Worm (Caenorhabditis elegans) whole organism, L3 larva: ENCODE results near the gene gtf-2A2.

ENCODE experiments used
- R02D3.7 ChIP-seq: fragments of 150-350 bp; optimal IDR thresholded peaks from 2 replicates; lab custom pipeline; 2014; ENCODE audit warnings: missing biosample characterization, missing genetic modification characterization
- ZK546.5 ChIP-seq: sonication (generic microtip); optimal IDR thresholded peaks from 2 replicates; lab custom pipeline; 2017; ENCODE audit warnings: missing biosample characterization, missing genetic modification characterization
- ama-1 ChIP-seq: fragments of 150-350 bp; optimal IDR thresholded peaks from 2 replicates; lab custom pipeline; 2018
- ceh-28 ChIP-seq: fragments of 150-350 bp; optimal IDR thresholded peaks from 2 replicates; lab custom pipeline; 2014; ENCODE audit warnings: missing biosample characterization, missing genetic modification reagents, missing genetic modification characterization
- ceh-9 ChIP-seq: sonication (generic microtip); optimal IDR thresholded peaks from 2 replicates; lab custom pipeline; 2018; ENCODE audit warnings: missing biosample characterization, missing genetic modification characterization
- daf-12 ChIP-seq: fragments of 150-350 bp; optimal IDR thresholded peaks from 2 replicates; lab custom pipeline; 2014; ENCODE audit warnings: missing biosample characterization, missing genetic modification reagents, missing genetic modification characterization
- egl-27 ChIP-seq: sonication (generic microtip); optimal IDR thresholded peaks from 4 replicates; lab custom pipeline; 2017; ENCODE audit warnings: missing biosample characterization, missing genetic modification reagents, missing genetic modification characterization
- elt-1 ChIP-seq: fragments of 150-350 bp; optimal IDR thresholded peaks from 2 replicates; lab custom pipeline; 2014; ENCODE audit warnings: missing biosample characterization, missing genetic modification characterization
- elt-2 ChIP-seq: sonication (generic microtip); optimal IDR thresholded peaks from 2 replicates; lab custom pipeline; 2016; ENCODE audit warnings: missing genetic modification reagents, mild to moderate bottlenecking, missing genetic modification characterization, missing compliant biosample characterization
- hmg-11 ChIP-seq: sonication (generic microtip); optimal IDR thresholded peaks from 2 replicates; lab custom pipeline; 2016; ENCODE audit warnings: missing genetic modification characterization, missing compliant biosample characterization
- lin-15B ChIP-seq: fragments of 150-350 bp; optimal IDR thresholded peaks from 2 replicates; lab custom pipeline; 2014; ENCODE audit warnings: missing biosample characterization, missing genetic modification characterization
- lin-39 ChIP-seq: fragments of 150-350 bp; optimal IDR thresholded peaks from 2 replicates; lab custom pipeline; 2018; ENCODE audit warnings: missing biosample characterization, missing genetic modification reagents, missing genetic modification characterization
- nfya-1 ChIP-seq: sonication (generic microtip); optimal IDR thresholded peaks from 2 replicates; lab custom pipeline; 2017; ENCODE audit warnings: missing genetic modification characterization, mild to moderate bottlenecking, missing compliant biosample characterization, antibody characterized with exemption, moderate library complexity; ENCODE audit not compliant: insufficient read depth
- nhr-23 ChIP-seq: fragments of 150-350 bp; optimal IDR thresholded peaks from 2 replicates; lab custom pipeline; 2014; ENCODE audit warnings: missing biosample characterization, missing genetic modification reagents, missing genetic modification characterization
- nhr-25 ChIP-seq: sonication (generic microtip); optimal IDR thresholded peaks from 2 replicates; lab custom pipeline; 2017; ENCODE audit warnings: missing biosample characterization, missing genetic modification characterization
- nhr-76 ChIP-seq: fragments of 150-350 bp; sonication (generic microtip); optimal IDR thresholded peaks from 5 replicates; lab custom pipeline; 2014; ENCODE audit warnings: missing biosample characterization, missing genetic modification characterization
- pha-4 ChIP-seq: fragments of 150-350 bp; optimal IDR thresholded peaks from 2 replicates; lab custom pipeline; 2014; ENCODE audit warnings: missing biosample characterization, missing genetic modification reagents, missing genetic modification characterization
- pqm-1 ChIP-seq: fragments of 150-350 bp; optimal IDR thresholded peaks from 2 replicates; lab custom pipeline; 2017; ENCODE audit warnings: missing biosample characterization, missing genetic modification characterization, inconsistent platforms
- skn-1 ChIP-seq: fragments of 150-350 bp; optimal IDR thresholded peaks from 2 replicates; lab custom pipeline; 2014; ENCODE audit warnings: missing biosample characterization, missing genetic modification characterization
- tbx-2 ChIP-seq: sonication (generic microtip); optimal IDR thresholded peaks from 2 replicates; lab custom pipeline; 2016; ENCODE audit warnings: mild to moderate bottlenecking, missing genetic modification characterization, missing compliant biosample characterization
- unc-39 ChIP-seq: sonication (generic microtip); optimal IDR thresholded peaks from 4 replicates; lab custom pipeline; 2017; ENCODE audit warnings: missing biosample characterization, missing genetic modification characterization
- unc-62 ChIP-seq: fragments of 150-350 bp; sonication (generic microtip); optimal IDR thresholded peaks from 4 replicates; lab custom pipeline; 2014; ENCODE audit warnings: missing biosample characterization, missing genetic modification reagents, missing genetic modification characterization

gtf-2A2 gene

DNA sequence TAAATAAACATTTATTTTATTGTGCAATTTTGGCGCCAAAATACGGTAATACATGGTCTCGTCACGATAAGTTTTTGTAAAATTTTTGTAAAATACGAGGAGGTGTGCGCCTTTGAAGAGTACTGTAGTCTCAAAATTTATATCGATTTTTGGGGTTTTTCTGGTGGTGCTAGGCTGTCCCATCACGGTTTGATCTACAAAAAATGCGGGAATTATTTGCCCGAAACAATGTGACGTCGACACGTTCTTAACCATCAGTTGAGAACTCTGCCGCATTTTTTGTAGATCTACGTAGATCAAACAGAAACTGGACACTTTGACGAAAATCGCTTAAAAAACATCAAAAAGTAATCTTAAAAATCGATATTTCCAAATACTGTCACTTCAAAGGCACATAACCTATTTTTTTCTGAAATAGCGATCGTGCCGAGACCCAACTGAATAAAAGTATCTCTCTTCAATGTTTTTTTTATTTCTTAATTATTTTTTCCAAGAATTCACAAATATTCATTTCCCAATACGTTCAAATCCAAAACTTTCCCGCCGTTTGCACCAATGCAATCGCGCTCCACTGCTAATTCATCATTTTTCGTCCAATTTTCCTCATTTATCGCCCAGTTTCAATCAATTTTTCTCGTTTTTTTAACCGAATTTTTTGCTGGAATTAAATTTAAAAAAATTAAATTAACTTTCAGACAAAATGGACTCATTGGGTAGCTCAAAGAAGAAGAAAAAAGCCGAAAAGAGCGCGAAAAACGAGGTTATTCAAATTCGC, 1.5 kb downstream of the gtf-2A2 start, which contains the start of gene pqn-80:
Gene pqn-80, plus strand, starts transcription at position 694 of the 775 bp plus-strand sequence.
- TF ChIP-seq ceh-28, result peak; percentile 11
- TF ChIP-seq nhr-23 (tag; lab: Kevin White, UChicago), result peak; percentile 54
- TF ChIP-seq egl-27 (tag; lab: Kevin White, UChicago), result no peak
- no peak for TF ChIP-seq daf-12 (tag; lab: Kevin White, UChicago)
- TF ChIP-seq pha-4 (tag; lab: Kevin White, UChicago), result peak; percentile 67
- TF ChIP-seq nfya-1 (tag; lab: Kevin White, UChicago), result peak; percentile 71
- TF ChIP-seq hmg-11 (tag; lab: Kevin White, UChicago), result peak; percentile 41
- TF ChIP-seq lin-15B (tag; lab: Kevin White, UChicago), result peak; percentile 68
- peak; percentile 28 for TF ChIP-seq nhr-25
- TF ChIP-seq elt-2 (tag; lab: Kevin White, UChicago), result no peak
- no peak for TF ChIP-seq tbx-2 (tag; lab: Kevin White, UChicago)
- TF ChIP-seq ZK546.5 (tag; lab: Kevin White, UChicago), result no peak

- peak; percentile 84 for TF ChIP-seq nfya-1 (tag; lab: Kevin White, UChicago)
- TF ChIP-seq lin-39 (tag; lab: Kevin White, UChicago), result no peak
Measured at ce11 chrIII:12638592-12638991, 14.0 kb downstream of the gtf-2A2 start.

- TF ChIP-seq unc-39 (tag; lab: Kevin White, UChicago) (no peak), lin-15B (tag; lab: Kevin White, UChicago) (no peak), tbx-2 (tag; lab: Kevin White, UChicago) (no peak), nfya-1 (tag; lab: Kevin White, UChicago) (peak; percentile 94), pqm-1 (no peak)
Measured at ce11 chrIII:12639214-12639613, 14.6 kb downstream of the gtf-2A2 start.

DNA sequence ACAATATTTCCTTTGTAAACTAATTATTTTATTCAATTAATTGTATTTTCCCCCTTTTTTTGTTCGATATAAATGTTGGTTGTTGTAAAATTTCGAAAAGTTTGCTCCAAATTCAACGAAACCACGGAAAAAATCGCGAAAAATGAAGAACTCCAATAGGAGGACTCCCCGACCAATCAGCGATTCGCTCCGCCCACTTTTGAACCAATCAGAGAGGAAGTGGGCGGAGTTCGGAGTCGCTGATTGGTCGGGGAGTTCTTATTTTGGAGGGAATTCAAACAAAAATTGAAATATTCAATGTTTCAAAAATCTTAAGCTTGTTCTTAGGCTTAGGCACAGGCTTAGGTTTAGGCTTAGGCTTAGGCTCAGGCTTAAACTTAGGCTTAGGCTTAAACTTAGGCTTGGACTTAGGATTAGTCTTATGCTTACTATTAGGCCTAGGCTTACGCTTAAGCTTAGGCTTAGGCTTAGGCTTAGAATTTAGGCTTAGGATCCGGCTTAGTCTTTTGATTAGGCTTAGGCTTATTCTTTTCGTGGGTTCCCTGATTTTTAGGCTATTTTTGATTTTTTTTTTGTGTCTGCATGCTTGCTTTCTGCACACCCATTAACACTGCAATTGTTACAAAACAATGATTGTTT, 15.9 kb downstream of the gtf-2A2 start:
- TF ChIP-seq unc-62 (GFP tag; lab: Kevin White, UChicago) (no peak), nfya-1 (tag; lab: Kevin White, UChicago) (peak; percentile 87)

DNA sequence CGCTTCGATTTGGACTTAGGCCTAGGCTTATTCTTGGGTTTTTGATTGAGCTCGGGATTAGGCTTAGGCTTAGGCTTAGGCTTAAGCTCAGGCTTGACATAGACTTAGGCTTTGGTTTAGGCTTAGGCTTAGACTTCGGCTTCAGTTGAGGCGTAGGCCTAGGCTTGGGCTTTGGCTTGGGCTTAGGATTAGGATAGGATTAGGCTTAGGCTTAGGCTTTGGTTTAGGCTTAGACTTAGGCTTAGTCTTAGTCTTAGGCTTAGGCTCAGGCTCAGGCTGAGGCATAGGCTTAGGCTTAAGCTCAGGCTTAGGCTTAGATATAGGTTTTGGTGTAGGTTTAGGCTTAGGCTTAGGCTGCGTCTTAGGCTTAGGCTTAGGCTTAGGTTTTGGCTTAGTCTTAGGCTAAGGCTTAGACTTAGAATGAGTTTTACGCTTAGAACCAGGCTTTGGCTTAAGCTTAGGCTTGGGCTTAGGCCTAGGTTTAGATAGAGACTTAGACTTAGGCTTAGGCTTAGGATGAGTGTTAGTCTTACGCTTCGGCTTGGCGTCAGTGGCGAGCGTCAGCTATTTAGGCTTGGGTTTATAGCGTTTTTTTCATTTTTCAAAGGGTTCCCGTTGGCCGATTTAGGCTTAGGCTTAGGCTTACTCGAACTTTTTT, 18.1 kb downstream of the gtf-2A2 start:
- TF ChIP-seq nhr-76 (tag; lab: Kevin White, UChicago) (no peak), pha-4 (tag; lab: Kevin White, UChicago) (no peak)

DNA sequence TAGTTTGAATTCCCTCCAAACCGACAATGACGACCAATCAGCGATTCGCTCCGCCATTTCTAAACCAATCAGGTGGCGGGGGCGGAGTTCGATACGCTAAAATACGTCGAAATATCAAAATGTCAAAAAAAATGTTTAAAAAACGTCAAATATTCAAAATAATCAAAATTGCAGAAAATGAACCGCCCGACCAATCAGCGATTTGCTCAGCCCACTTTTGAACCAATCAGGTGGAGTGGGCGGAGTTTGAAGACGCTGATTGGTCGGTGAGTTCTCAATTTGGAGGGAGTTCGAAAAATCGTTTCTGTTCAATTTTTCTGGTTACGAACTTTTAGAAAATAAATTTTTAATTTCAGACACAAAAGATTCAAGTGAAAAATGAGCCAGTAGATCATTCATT, 20.1 kb downstream of the gtf-2A2 start:
- TF ChIP-seq unc-39 (tag; lab: Kevin White, UChicago), result no peak
- peak; percentile 71 for TF ChIP-seq nfya-1 (tag; lab: Kevin White, UChicago)

DNA sequence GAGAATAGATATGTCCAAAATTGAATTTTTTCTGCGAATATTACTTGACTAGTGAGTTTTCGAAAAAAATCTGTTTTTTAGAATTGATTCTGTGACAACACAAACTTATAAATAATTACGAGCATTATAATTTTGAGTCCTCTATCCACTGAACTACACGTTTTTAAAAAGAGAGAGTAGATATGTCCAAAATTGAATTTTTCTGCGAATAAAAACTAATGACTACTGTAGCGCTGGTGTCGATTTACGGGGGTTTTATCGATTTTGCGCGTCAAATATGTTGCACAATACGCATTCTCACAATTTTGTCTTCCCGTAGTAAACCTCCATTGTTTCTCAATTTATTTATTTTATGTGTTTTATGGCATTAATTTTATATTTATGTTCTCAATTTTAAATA, 27.4 kb downstream of the gtf-2A2 start:
- TF ChIP-seq ama-1 (lab: Kevin White, UChicago), result no peak
- TF ChIP-seq ceh-9 (tag; lab: Kevin White, UChicago), result no peak
- no peak for TF ChIP-seq skn-1 (tag; lab: Kevin White, UChicago)
- no peak for TF ChIP-seq R02D3.7 (tag; lab: Kevin White, UChicago)

- TF ChIP-seq elt-1, result no peak
- peak; percentile 87 for TF ChIP-seq nfya-1 (tag; lab: Kevin White, UChicago)
- TF ChIP-seq lin-39 (tag; lab: Kevin White, UChicago), result no peak
Measured at ce11 chrIII:12652609-12653008, 28.0 kb downstream of the gtf-2A2 start.
